Worm (Caenorhabditis elegans): ENCODE results near the gene selt-1.1.

- TF ChIP-seq hmg-4 (GFP tag; optimal IDR thresholded peaks at IDR 0.05), result peak; percentile 58
- TF ChIP-seq ama-1 (optimal IDR thresholded peaks at IDR 0.05), result no peak
- no peak for TF ChIP-seq ceh-36 (tag; optimal IDR thresholded peaks at IDR 0.05)
- TF ChIP-seq sea-1 (GFP tag; conservative IDR thresholded peaks at IDR 0.05), result no peak
- no peak for TF ChIP-seq flt-1 (GFP tag; IDR thresholded peaks at IDR 0.05)
- TF ChIP-seq tbx-11 (GFP tag; IDR thresholded peaks at IDR 0.05), result no peak
- no peak for TF ChIP-seq ceh-13 (GFP tag; optimal IDR thresholded peaks at IDR 0.05)
- TF ChIP-seq ets-7 (tag; optimal IDR thresholded peaks at IDR 0.05), result no peak
- TF ChIP-seq pes-1 (GFP tag; IDR thresholded peaks at IDR 0.05), result no peak
- TF ChIP-seq tra-4 (tag; optimal IDR thresholded peaks at IDR 0.05), result no peak
- TF ChIP-seq hmbx-1 (tag; optimal IDR thresholded peaks at IDR 0.05), result no peak
- TF ChIP-seq scrt-1 (GFP tag; IDR thresholded peaks at IDR 0.05), result no peak
These were observed 17.4 kb upstream of the selt-1.1 start, which contains the start of gene trpp-9 for ce11 chrX:11563663-11564062.
